Fruit fly (Drosophila melanogaster) whole organism, embryonic: ENCODE results near the gene CG11951.
A peak's percentile ranks its signal among the peaks of the same experiment; 100 is the strongest.

Source experiments
- Adf1 ChIP-seq: fragments of 200-800 bp; sonication (Bioruptor generic); IDR thresholded peaks from 2 replicates; pipeline ENCODE4 v1.3.6; 2022; ENCODE audit warnings: missing biosample characterization, missing genetic modification characterization
- Bgb ChIP-seq: fragments of 200-800 bp; sonication (Bioruptor generic); IDR thresholded peaks from 2 replicates; pipeline ENCODE4 v1.3.6; 2022; ENCODE audit warnings: missing biosample characterization, missing genetic modification characterization; ENCODE audit not compliant: partially characterized antibody
- CG1233 ChIP-seq: fragments of 200-800 bp; sonication (Bioruptor generic); optimal IDR thresholded peaks from 4 replicates; lab custom pipeline; 2018; ENCODE audit warnings: missing biosample characterization, mild to moderate bottlenecking, missing genetic modification characterization
- CG12744 ChIP-seq: fragments of 200-800 bp; sonication (Bioruptor generic); optimal IDR thresholded peaks from 2 replicates; lab custom pipeline; 2016; ENCODE audit warnings: missing biosample characterization, missing genetic modification characterization
- CG15269 ChIP-seq: fragments of 200-800 bp; sonication (Bioruptor generic); optimal IDR thresholded peaks from 2 replicates; lab custom pipeline; 2018; ENCODE audit warnings: missing biosample characterization, mild to moderate bottlenecking, missing genetic modification characterization, moderate library complexity
- CG1529 ChIP-seq: fragments of 200-800 bp; sonication (Bioruptor generic); optimal IDR thresholded peaks from 3 replicates; lab custom pipeline; 2018; ENCODE audit warnings: missing biosample characterization, missing genetic modification characterization
- CG17328 ChIP-seq: fragments of 200-800 bp; sonication (Bioruptor generic); IDR thresholded peaks from 2 replicates; pipeline ENCODE4 v1.3.6; 2022; ENCODE audit warnings: missing biosample characterization, missing genetic modification characterization
- CG17385 ChIP-seq: fragments of 200-800 bp; sonication (Bioruptor generic); optimal IDR thresholded peaks from 3 replicates; lab custom pipeline; 2018; ENCODE audit warnings: missing biosample characterization, mild to moderate bottlenecking, missing genetic modification characterization
- CG18011 ChIP-seq: fragments of 200-800 bp; sonication (Bioruptor generic); optimal IDR thresholded peaks from 2 replicates; lab custom pipeline; 2017; ENCODE audit warnings: missing biosample characterization, missing genetic modification characterization, mild to moderate bottlenecking, moderate library complexity, missing genotype
- CG2116 ChIP-seq: fragments of 200-800 bp; sonication (Bioruptor generic); optimal IDR thresholded peaks from 3 replicates; lab custom pipeline; 2018; ENCODE audit warnings: missing biosample characterization, mild to moderate bottlenecking, missing genetic modification characterization
- CG2120 ChIP-seq: fragments of 200-800 bp; sonication (Bioruptor generic); optimal IDR thresholded peaks from 3 replicates; lab custom pipeline; 2016; ENCODE audit warnings: missing biosample characterization, missing genetic modification characterization
- CG2129 ChIP-seq: fragments of 200-800 bp; sonication (Bioruptor generic); IDR thresholded peaks from 2 replicates; pipeline ENCODE4 v1.3.6; 2022; ENCODE audit warnings: missing biosample characterization, missing genetic modification characterization; ENCODE audit not compliant: partially characterized antibody
- CG30020 ChIP-seq: fragments of 200-800 bp; optimal IDR thresholded peaks from 2 replicates; lab custom pipeline; 2019; ENCODE audit warnings: missing biosample characterization, mild to moderate bottlenecking, missing genetic modification characterization, moderate library complexity
- CG3065 ChIP-seq: fragments of 200-800 bp; sonication (Bioruptor generic); optimal IDR thresholded peaks from 2 replicates; lab custom pipeline; 2016; ENCODE audit warnings: missing biosample characterization, missing genetic modification characterization
- CG31441 ChIP-seq: fragments of 200-800 bp; sonication (Bioruptor generic); IDR thresholded peaks from 2 replicates; pipeline ENCODE4 v1.3.6; 2022; ENCODE audit warnings: missing biosample characterization, missing genetic modification characterization
- CG3995 ChIP-seq: fragments of 200-800 bp; sonication (Bioruptor generic); optimal IDR thresholded peaks from 3 replicates; lab custom pipeline; 2016; ENCODE audit warnings: missing biosample characterization, missing genetic modification characterization
- CG5245 ChIP-seq: fragments of 200-800 bp; sonication (Bioruptor generic); optimal IDR thresholded peaks from 3 replicates; lab custom pipeline; 2016; ENCODE audit warnings: missing biosample characterization, missing genetic modification characterization
- CG7271 ChIP-seq: fragments of 200-800 bp; sonication (Bioruptor generic); optimal IDR thresholded peaks from 2 replicates; lab custom pipeline; 2018; ENCODE audit warnings: missing biosample characterization, mild to moderate bottlenecking, missing genetic modification characterization, moderate library complexity
- CG7556 ChIP-seq: fragments of 200-800 bp; sonication (Bioruptor generic); optimal IDR thresholded peaks from 2 replicates; lab custom pipeline; 2017; ENCODE audit warnings: missing biosample characterization, mild to moderate bottlenecking, missing genetic modification characterization
- CG9932 ChIP-seq: fragments of 200-800 bp; sonication (Bioruptor generic); IDR thresholded peaks from 2 replicates; pipeline ENCODE4 v1.3.6; 2022; ENCODE audit warnings: missing biosample characterization, missing genetic modification characterization
- CTCF ChIP-seq: fragments of 200-800 bp; sonication (Bioruptor generic); optimal IDR thresholded peaks from 2 replicates; lab custom pipeline; 2017; ENCODE audit warnings: missing biosample characterization, mild to moderate bottlenecking, missing genetic modification characterization, moderate library complexity
- Ets97D ChIP-seq: fragments of 200-800 bp; sonication (Bioruptor generic); optimal IDR thresholded peaks from 3 replicates; lab custom pipeline; 2016; ENCODE audit warnings: missing biosample characterization, missing genetic modification characterization
- HHEX ChIP-seq: fragments of 200-800 bp; sonication (Bioruptor generic); optimal IDR thresholded peaks from 3 replicates; lab custom pipeline; 2017; ENCODE audit warnings: missing biosample characterization, mild to moderate bottlenecking, missing genetic modification characterization, missing genetic modification reagents
- Hey ChIP-seq: fragments of 200-800 bp; sonication (Bioruptor generic); optimal IDR thresholded peaks from 3 replicates; lab custom pipeline; 2018; ENCODE audit warnings: missing biosample characterization, mild to moderate bottlenecking, missing genetic modification characterization
- Hsf ChIP-seq: fragments of 200-800 bp; sonication (Bioruptor generic); optimal IDR thresholded peaks from 3 replicates; lab custom pipeline; 2016; ENCODE audit warnings: missing biosample characterization, missing genetic modification characterization
- Oli ChIP-seq: fragments of 200-800 bp; sonication (Bioruptor generic); optimal IDR thresholded peaks from 2 replicates; lab custom pipeline; 2018; ENCODE audit warnings: missing biosample characterization, mild to moderate bottlenecking, missing genetic modification characterization, moderate library complexity
- Ravus ChIP-seq: fragments of 200-800 bp; sonication (Bioruptor generic); IDR thresholded peaks from 2 replicates; pipeline ENCODE4 v1.3.6; 2022; ENCODE audit warnings: missing biosample characterization, missing genetic modification characterization
- Sox100B ChIP-seq: fragments of 200-800 bp; sonication (Bioruptor generic); optimal IDR thresholded peaks from 3 replicates; lab custom pipeline; 2018; ENCODE audit warnings: missing biosample characterization, mild to moderate bottlenecking, missing genetic modification characterization
- Sox102F ChIP-seq: fragments of 200-800 bp; sonication (Bioruptor generic); optimal IDR thresholded peaks from 2 replicates; lab custom pipeline; 2018; ENCODE audit warnings: missing biosample characterization, mild to moderate bottlenecking, missing genetic modification characterization, moderate library complexity
- Trl ChIP-seq, 3 experiments: fragments of >200 bp in 2 of 3; fragments of 200-800 bp in 1 of 3; sonication (Bioruptor generic) in 1 of 3; optimal IDR thresholded peaks; 2 replicates in 1 of 3; 3 replicates in 2 of 3; lab custom pipeline; 2016 to 2017; ENCODE audit warnings: missing biosample characterization in 1 of 3, missing genetic modification characterization in 1 of 3
- aop ChIP-seq: fragments of 200-800 bp; sonication (Bioruptor generic); IDR thresholded peaks from 2 replicates; pipeline ENCODE4 v1.3.6; 2022; ENCODE audit warnings: missing biosample characterization, missing genetic modification characterization
- ash1 ChIP-seq: fragments of 200-800 bp; sonication (Bioruptor generic); optimal IDR thresholded peaks from 2 replicates; lab custom pipeline; 2018; ENCODE audit warnings: missing biosample characterization, mild to moderate bottlenecking, missing genetic modification characterization
- cwo ChIP-seq: fragments of 200-800 bp; sonication (Bioruptor generic); optimal IDR thresholded peaks from 3 replicates; lab custom pipeline; 2017; ENCODE audit warnings: missing biosample characterization, missing genetic modification characterization, mild to moderate bottlenecking, moderate library complexity, missing genetic modification reagents
- dmrt99B ChIP-seq: fragments of 200-800 bp; sonication (Bioruptor generic); optimal IDR thresholded peaks from 2 replicates; lab custom pipeline; 2018; ENCODE audit warnings: missing biosample characterization, mild to moderate bottlenecking, missing genetic modification characterization, moderate library complexity
- dysf ChIP-seq: fragments of 200-800 bp; sonication (Bioruptor generic); IDR thresholded peaks from 3 replicates; pipeline ENCODE4 v1.3.6; 2022; ENCODE audit warnings: missing biosample characterization, missing genetic modification characterization
- ewg ChIP-seq: fragments of 200-800 bp; sonication (Bioruptor generic); optimal IDR thresholded peaks from 3 replicates; lab custom pipeline; 2017; ENCODE audit warnings: mild to moderate bottlenecking, missing biosample characterization, missing genetic modification reagents, missing genetic modification characterization
- gcm ChIP-seq: fragments of 200-800 bp; sonication (Bioruptor generic); optimal IDR thresholded peaks from 2 replicates; lab custom pipeline; 2019; ENCODE audit warnings: missing biosample characterization, mild to moderate bottlenecking, missing genetic modification characterization, moderate library complexity
- gro ChIP-seq: fragments of 200-800 bp; sonication (Bioruptor generic); optimal IDR thresholded peaks from 2 replicates; lab custom pipeline; 2016; ENCODE audit warnings: missing biosample characterization, missing genetic modification characterization
- ham ChIP-seq: fragments of 200-800 bp; sonication (Bioruptor generic); IDR thresholded peaks from 2 replicates; pipeline ENCODE4 v1.3.6; 2022; ENCODE audit warnings: missing biosample characterization, missing genetic modification characterization
- klu ChIP-seq: fragments of 200-800 bp; sonication (Bioruptor generic); IDR thresholded peaks from 2 replicates; pipeline ENCODE4 v1.3.6; 2022; ENCODE audit warnings: missing biosample characterization, missing genetic modification characterization
- nau ChIP-seq: fragments of 200-800 bp; sonication (Bioruptor generic); optimal IDR thresholded peaks from 3 replicates; lab custom pipeline; 2017; ENCODE audit warnings: missing biosample characterization, mild to moderate bottlenecking, missing genetic modification characterization, missing genetic modification reagents
- nmo ChIP-seq: fragments of 200-800 bp; sonication (Bioruptor generic); optimal IDR thresholded peaks from 2 replicates; lab custom pipeline; 2018; ENCODE audit warnings: missing biosample characterization, mild to moderate bottlenecking, missing genetic modification characterization, moderate library complexity
- prd ChIP-seq, 3 experiments: fragments of >200 bp in 2 of 3; fragments of 200-800 bp in 1 of 3; sonication (Bioruptor generic) in 1 of 3; optimal IDR thresholded peaks in 2 of 3; IDR thresholded peaks in 1 of 3; 2 replicates in 2 of 3; 3 replicates in 1 of 3; pipeline versions ENCODE4 v1.3.6 to Lab custom; 2017 to 2022; ENCODE audit warnings: missing biosample characterization in 1 of 3, missing genetic modification characterization in 1 of 3
- pum ChIP-seq: fragments of 200-800 bp; sonication (Bioruptor generic); optimal IDR thresholded peaks from 2 replicates; lab custom pipeline; 2016; ENCODE audit warnings: missing biosample characterization, missing genetic modification characterization
- seq ChIP-seq: fragments of 200-800 bp; sonication (Bioruptor generic); IDR thresholded peaks from 2 replicates; pipeline ENCODE4 v1.3.6; 2022; ENCODE audit warnings: missing biosample characterization, missing genetic modification characterization
- slp2 ChIP-seq: fragments of 200-800 bp; sonication (Bioruptor generic); optimal IDR thresholded peaks from 2 replicates; lab custom pipeline; 2016; ENCODE audit warnings: missing biosample characterization, missing genetic modification characterization
- tgo ChIP-seq: fragments of 200-800 bp; sonication (Bioruptor generic); IDR thresholded peaks from 3 replicates; pipeline ENCODE4 v1.3.6; 2022; ENCODE audit warnings: missing biosample characterization, missing genetic modification characterization
- tin ChIP-seq: fragments of 200-800 bp; sonication (Bioruptor generic); optimal IDR thresholded peaks from 3 replicates; lab custom pipeline; 2016; ENCODE audit warnings: missing biosample characterization, missing genetic modification characterization
- tna ChIP-seq: fragments of 200-800 bp; sonication (Bioruptor generic); IDR thresholded peaks from 2 replicates; pipeline ENCODE4 v1.3.6; 2022; ENCODE audit warnings: missing biosample characterization, missing genetic modification characterization; ENCODE audit not compliant: partially characterized antibody
- twi ChIP-seq: fragments of 200-800 bp; optimal IDR thresholded peaks from 2 replicates; lab custom pipeline; 2019; ENCODE audit warnings: missing biosample characterization, mild to moderate bottlenecking, missing genetic modification characterization, moderate library complexity
- vnd ChIP-seq: fragments of 200-800 bp; sonication (Bioruptor generic); IDR thresholded peaks from 3 replicates; pipeline ENCODE4 v1.3.6; 2022; ENCODE audit warnings: missing biosample characterization, missing genetic modification characterization; ENCODE audit not compliant: partially characterized antibody

The CG11951 gene

DNA sequence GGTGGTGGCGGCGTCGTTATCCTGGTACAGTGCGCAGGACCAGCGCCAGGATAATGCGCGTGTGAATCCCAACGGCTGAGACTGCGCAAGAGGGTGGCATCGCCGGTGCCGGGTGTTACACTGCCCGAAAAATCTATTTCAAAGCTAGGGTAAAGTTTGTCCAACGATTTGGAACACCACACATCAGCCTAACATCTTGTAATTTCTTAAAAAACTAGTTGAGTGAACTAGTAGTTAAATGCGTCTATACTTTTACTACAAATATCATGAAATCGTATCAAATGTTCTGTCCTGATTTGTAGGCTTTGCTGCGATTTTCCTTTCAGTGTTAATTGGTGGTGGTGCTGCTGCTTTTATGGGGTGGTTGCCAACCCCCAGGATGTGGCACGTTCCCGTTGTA is 26.6 kb upstream of the CG11951 start (continued):
- TF ChIP-seq ewg (peak; percentile 89), CG9932 (no peak), prd (optimal IDR thresholded peaks at IDR 0.05; lab: Kevin White, UChicago) (no peak), prd (GFP tag; IDR thresholded peaks at IDR 0.05; lab: Robert Waterston, UW) (no peak; the same call in 2 of the 3 replicates), dmrt99B (tag; lab: Kevin White, UChicago) (peak; percentile 41), CG1529 (GFP tag; lab: Kevin White, UChicago) (no peak), CTCF (GFP tag; lab: Kevin White, UChicago) (no peak), ham (no peak), gro (GFP tag; lab: Kevin White, UChicago) (no peak), nmo (peak; percentile 43), CG3065 (GFP tag; lab: Kevin White, UChicago) (no peak), dysf (GFP tag; lab: Robert Waterston, UW) (no peak), vnd (no peak), CG7271 (tag; lab: Kevin White, UChicago) (no peak), Hey (tag; lab: Kevin White, UChicago) (no peak), Ravus (GFP tag; lab: Robert Waterston, UW) (no peak), cwo (GFP tag; lab: Kevin White, UChicago) (no peak), pum (GFP tag; lab: Kevin White, UChicago) (peak; percentile 20), Bgb (GFP tag; lab: Robert Waterston, UW) (no peak), CG2120 (GFP tag; lab: Kevin White, UChicago) (no peak), gcm (peak; percentile 28), CG2116 (GFP tag; lab: Kevin White, UChicago) (no peak), CG7556 (GFP tag; lab: Kevin White, UChicago) (peak; percentile 60), tin (GFP tag; lab: Kevin White, UChicago) (peak; percentile 19), CG17328 (GFP tag; lab: Robert Waterston, UW) (peak; percentile 43; the same call in 1 of the 2 replicates), aop (GFP tag; lab: Robert Waterston, UW) (no peak), CG2129 (GFP tag; lab: Robert Waterston, UW) (no peak), Ets97D (GFP tag; lab: Kevin White, UChicago) (no peak), Sox100B (GFP tag; lab: Kevin White, UChicago) (no peak), CG1233 (no peak), tna (GFP tag; lab: Robert Waterston, UW) (no peak), ash1 (GFP tag; lab: Kevin White, UChicago) (no peak), Sox102F (GFP tag; lab: Kevin White, UChicago) (peak; percentile 15), CG17385 (GFP tag; lab: Kevin White, UChicago) (peak; percentile 19), Trl (optimal IDR thresholded peaks at IDR 0.05; lab: Kevin White, UChicago) (no peak), Trl (GFP tag; optimal IDR thresholded peaks at IDR 0.05; lab: Kevin White, UChicago) (no peak), CG31441 (peak; percentile 63), tgo (GFP tag; lab: Robert Waterston, UW) (no peak), nau (GFP tag; lab: Kevin White, UChicago) (no peak), CG3995 (GFP tag; lab: Kevin White, UChicago) (no peak), twi (tag; lab: Kevin White, UChicago) (no peak), Adf1 (GFP tag; lab: Robert Waterston, UW) (no peak), CG15269 (tag; lab: Kevin White, UChicago) (no peak), CG12744 (GFP tag; lab: Kevin White, UChicago) (no peak), CG30020 (tag; lab: Kevin White, UChicago) (no peak), seq (GFP tag; lab: Robert Waterston, UW) (no peak; the same call in 1 of the 2 replicates), slp2 (no peak), Hsf (GFP tag; lab: Kevin White, UChicago) (no peak), CG18011 (GFP tag; lab: Kevin White, UChicago) (no peak), klu (GFP tag; lab: Robert Waterston, UW) (no peak), HHEX (GFP tag; lab: Kevin White, UChicago) (no peak), CG5245 (peak; percentile 11), Oli (tag; lab: Kevin White, UChicago) (peak; percentile 52)
